Fruit fly (Drosophila melanogaster): ENCODE measurements around the gene CG44005.

- TF ChIP-seq CG8478 (optimal IDR thresholded peaks at IDR 0.05) (no peak), CTCF (optimal IDR thresholded peaks at IDR 0.05) (no peak)
Observed at dm6 chr3L:18081494-18081893, 9.6 kb upstream of the CG44005 start.
